Worm (Caenorhabditis elegans) whole organism, mixed stage, embryonic: ENCODE data around the gene ZK822.9.

Experiments used
- blmp-1 ChIP-seq: fragments of 150-350 bp; optimal IDR thresholded peaks from 2 replicates; lab custom pipeline; 2014; ENCODE audit warnings: missing biosample characterization, missing genetic modification characterization
- nhr-76 ChIP-seq: sonication (generic microtip); optimal IDR thresholded peaks from 2 replicates; lab custom pipeline; 2017; ENCODE audit warnings: missing biosample characterization, missing genetic modification characterization
- ztf-11 ChIP-seq: fragments of 150-350 bp; optimal IDR thresholded peaks from 2 replicates; lab custom pipeline; 2014; ENCODE audit warnings: missing biosample characterization, missing genetic modification characterization

DNA sequence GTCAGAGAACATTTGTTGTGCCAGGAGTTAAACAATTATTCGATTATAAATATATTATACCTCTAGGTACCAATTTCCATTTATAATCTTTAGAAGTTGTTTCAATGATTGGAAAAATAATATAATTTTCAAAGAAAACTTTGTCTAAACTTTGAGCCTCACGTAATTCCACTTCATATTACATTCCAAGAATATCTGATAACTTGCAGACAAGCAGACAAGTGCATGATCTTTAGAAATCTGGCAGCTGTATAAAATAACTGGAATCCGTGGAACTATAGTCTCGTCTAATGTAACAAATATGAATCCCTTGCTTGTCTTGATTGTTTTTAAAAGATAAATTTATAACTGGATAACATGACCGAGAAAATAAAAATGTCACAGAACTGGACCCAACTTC, 23.2 kb upstream of the ZK822.9 start:
- TF ChIP-seq blmp-1 (tag; lab: Kevin White, UChicago) (no peak), nhr-76 (tag; lab: Kevin White, UChicago) (no peak), ztf-11 (no peak)
